Fruit fly (Drosophila melanogaster) whole organism, embryonic: ENCODE measurements around the gene CG14960.

Experiments used
- Ada2b ChIP-seq: fragments of 200-800 bp; sonication (Bioruptor generic); IDR thresholded peaks from 2 replicates; pipeline ENCODE4 v1.3.6; 2022; ENCODE audit warnings: missing biosample characterization, missing genetic modification characterization
- CG10366 ChIP-seq: fragments of 200-800 bp; sonication (Bioruptor generic); IDR thresholded peaks from 2 replicates; pipeline ENCODE4 v1.3.6; 2022; ENCODE audit warnings: missing biosample characterization, missing genetic modification characterization
- CG10959 ChIP-seq: fragments of 200-800 bp; sonication (Bioruptor generic); IDR thresholded peaks from 2 replicates; pipeline ENCODE4 v1.3.6; 2022; ENCODE audit warnings: missing biosample characterization, missing genetic modification characterization
- CG12744 ChIP-seq: fragments of 200-800 bp; sonication (Bioruptor generic); optimal IDR thresholded peaks from 2 replicates; lab custom pipeline; 2016; ENCODE audit warnings: missing biosample characterization, missing genetic modification characterization
- CG14014 ChIP-seq: fragments of 200-800 bp; sonication (Bioruptor generic); IDR thresholded peaks from 2 replicates; pipeline ENCODE4 v1.3.6; 2022; ENCODE audit warnings: missing biosample characterization, missing genetic modification characterization
- CG14441 ChIP-seq: fragments of 200-800 bp; sonication (Bioruptor generic); IDR thresholded peaks from 2 replicates; pipeline ENCODE4 v1.3.6; 2022; ENCODE audit warnings: missing biosample characterization, missing genetic modification characterization
- CG14710 ChIP-seq: fragments of 200-800 bp; sonication (Bioruptor generic); optimal IDR thresholded peaks from 3 replicates; lab custom pipeline; 2019; ENCODE audit warnings: missing biosample characterization, mild to moderate bottlenecking, missing genetic modification characterization, moderate library complexity
- CG15601 ChIP-seq: fragments of 200-800 bp; sonication (Bioruptor generic); optimal IDR thresholded peaks from 3 replicates; lab custom pipeline; 2019; ENCODE audit warnings: missing biosample characterization, mild to moderate bottlenecking, missing genetic modification characterization, moderate library complexity
- CG1603 ChIP-seq: fragments of 200-800 bp; sonication (Bioruptor generic); optimal IDR thresholded peaks from 2 replicates; lab custom pipeline; 2019; ENCODE audit warnings: missing biosample characterization, mild to moderate bottlenecking, missing genetic modification characterization, moderate library complexity
- CG16813 ChIP-seq: fragments of 200-800 bp; sonication (Bioruptor generic); IDR thresholded peaks from 3 replicates; pipeline ENCODE4 v1.3.6; 2022; ENCODE audit warnings: missing biosample characterization, missing genetic modification characterization; ENCODE audit not compliant: partially characterized antibody
- CG2116 ChIP-seq: fragments of 200-800 bp; sonication (Bioruptor generic); optimal IDR thresholded peaks from 3 replicates; lab custom pipeline; 2018; ENCODE audit warnings: missing biosample characterization, mild to moderate bottlenecking, missing genetic modification characterization
- CG30020 ChIP-seq: fragments of 200-800 bp; optimal IDR thresholded peaks from 2 replicates; lab custom pipeline; 2019; ENCODE audit warnings: missing biosample characterization, mild to moderate bottlenecking, missing genetic modification characterization, moderate library complexity
- CG31365 ChIP-seq: fragments of 200-800 bp; sonication (Bioruptor generic); optimal IDR thresholded peaks from 2 replicates; lab custom pipeline; 2018; ENCODE audit warnings: missing biosample characterization, mild to moderate bottlenecking, missing genetic modification characterization
- CG3995 ChIP-seq: fragments of 200-800 bp; sonication (Bioruptor generic); optimal IDR thresholded peaks from 3 replicates; lab custom pipeline; 2016; ENCODE audit warnings: missing biosample characterization, missing genetic modification characterization
- CG4854 ChIP-seq: fragments of 200-800 bp; sonication (Bioruptor generic); optimal IDR thresholded peaks from 2 replicates; lab custom pipeline; 2016; ENCODE audit warnings: missing biosample characterization, missing genetic modification characterization, inconsistent platforms
- CG5180 ChIP-seq: fragments of 200-800 bp; sonication (Bioruptor generic); optimal IDR thresholded peaks from 3 replicates; lab custom pipeline; 2017; ENCODE audit warnings: missing biosample characterization, missing genetic modification characterization, mild to moderate bottlenecking, moderate library complexity, missing genetic modification reagents
- CG6654 ChIP-seq: fragments of 200-800 bp; sonication (Bioruptor generic); optimal IDR thresholded peaks from 2 replicates; lab custom pipeline; 2017; ENCODE audit warnings: missing biosample characterization, mild to moderate bottlenecking, missing genetic modification characterization
- CG6765 ChIP-seq: fragments of 200-800 bp; sonication (Bioruptor generic); optimal IDR thresholded peaks from 3 replicates; lab custom pipeline; 2017; ENCODE audit warnings: missing biosample characterization, mild to moderate bottlenecking, missing genetic modification characterization
- CG7839 ChIP-seq: fragments of 200-800 bp; sonication (Bioruptor generic); optimal IDR thresholded peaks from 3 replicates; lab custom pipeline; 2018; ENCODE audit warnings: missing biosample characterization, mild to moderate bottlenecking, missing genetic modification characterization, moderate library complexity
- CG9215 ChIP-seq: fragments of 200-800 bp; sonication (Bioruptor generic); IDR thresholded peaks from 2 replicates; pipeline ENCODE4 v1.3.6; 2022; ENCODE audit warnings: missing biosample characterization, missing genetic modification characterization
- Dad ChIP-seq: fragments of 200-800 bp; sonication (Bioruptor generic); optimal IDR thresholded peaks from 3 replicates; lab custom pipeline; 2016; ENCODE audit warnings: missing biosample characterization, missing genetic modification characterization
- Elba2 ChIP-seq: fragments of 200-800 bp; sonication (Bioruptor generic); optimal IDR thresholded peaks from 3 replicates; lab custom pipeline; 2016; ENCODE audit warnings: missing biosample characterization, missing genetic modification characterization
- MESR4 ChIP-seq: fragments of 200-800 bp; sonication (Bioruptor generic); optimal IDR thresholded peaks from 2 replicates; lab custom pipeline; 2018; ENCODE audit warnings: missing biosample characterization, mild to moderate bottlenecking, missing genetic modification characterization, moderate library complexity
- Max ChIP-seq: fragments of 200-800 bp; sonication (Bioruptor generic); optimal IDR thresholded peaks from 2 replicates; lab custom pipeline; 2016; ENCODE audit warnings: missing biosample characterization, mild to moderate bottlenecking, missing genetic modification characterization
- Nf-YA ChIP-seq: fragments of 200-800 bp; sonication (Bioruptor generic); IDR thresholded peaks from 2 replicates; pipeline ENCODE4 v1.3.6; 2022; ENCODE audit warnings: missing biosample characterization, missing genetic modification characterization
- NfI ChIP-seq: fragments of 200-800 bp; sonication (Bioruptor generic); optimal IDR thresholded peaks from 3 replicates; lab custom pipeline; 2018; ENCODE audit warnings: missing biosample characterization, mild to moderate bottlenecking, missing genetic modification characterization, moderate library complexity
- Pdp1 ChIP-seq, 2 experiments: fragments of 200-800 bp; sonication (Bioruptor generic); optimal IDR thresholded peaks; 3 replicates each; lab custom pipeline; 2016; ENCODE audit warnings: missing biosample characterization in 2 of 2, missing genetic modification characterization in 2 of 2, mild to moderate bottlenecking in 1 of 2, moderate library complexity in 1 of 2
- Scr ChIP-seq: fragments of 200-800 bp; sonication (Bioruptor generic); IDR thresholded peaks from 2 replicates; pipeline ENCODE4 v1.3.6; 2022; ENCODE audit warnings: missing biosample characterization, missing genetic modification characterization; ENCODE audit not compliant: partially characterized antibody
- ab ChIP-seq: fragments of 200-800 bp; sonication (Bioruptor generic); optimal IDR thresholded peaks from 2 replicates; lab custom pipeline; 2016; ENCODE audit warnings: missing biosample characterization, missing genetic modification characterization
- ap ChIP-seq: fragments of 200-800 bp; sonication (Bioruptor generic); IDR thresholded peaks from 2 replicates; pipeline ENCODE4 v1.3.6; 2022; ENCODE audit warnings: missing biosample characterization, missing genetic modification characterization
- bcd ChIP-seq: fragments of 200-800 bp; sonication (Bioruptor generic); optimal IDR thresholded peaks from 2 replicates; lab custom pipeline; 2017; ENCODE audit warnings: missing biosample characterization, mild to moderate bottlenecking, missing genetic modification characterization
- btn ChIP-seq: fragments of 200-800 bp; sonication (Bioruptor generic); optimal IDR thresholded peaks from 2 replicates; lab custom pipeline; 2016; ENCODE audit warnings: missing biosample characterization, missing genetic modification characterization
- cad ChIP-seq: fragments of >200 bp; optimal IDR thresholded peaks from 2 replicates; lab custom pipeline; 2017; ENCODE audit warnings: missing biosample characterization, missing genetic modification characterization
- esg ChIP-seq: fragments of 200-800 bp; sonication (Bioruptor generic); conservative IDR thresholded peaks from 2 replicates; pipeline ENCODE4 v1.3.6; 2022; ENCODE audit warnings: missing biosample characterization, missing genetic modification characterization
- gem ChIP-seq: fragments of 200-800 bp; sonication (Bioruptor generic); optimal IDR thresholded peaks from 2 replicates; lab custom pipeline; 2019; ENCODE audit warnings: missing biosample characterization, mild to moderate bottlenecking, missing genetic modification characterization, moderate library complexity
- her ChIP-seq: fragments of 200-800 bp; sonication (Bioruptor generic); optimal IDR thresholded peaks from 2 replicates; lab custom pipeline; 2016; ENCODE audit warnings: missing biosample characterization, missing genetic modification characterization
- lilli ChIP-seq: fragments of 200-800 bp; sonication (Bioruptor generic); optimal IDR thresholded peaks from 3 replicates; lab custom pipeline; 2016; ENCODE audit warnings: missing biosample characterization, missing genetic modification characterization
- mirr ChIP-seq: fragments of 200-800 bp; sonication (Bioruptor generic); optimal IDR thresholded peaks from 3 replicates; lab custom pipeline; 2018; ENCODE audit warnings: missing biosample characterization, mild to moderate bottlenecking, missing genetic modification characterization
- nerfin-1 ChIP-seq: fragments of 200-800 bp; sonication (Bioruptor generic); optimal IDR thresholded peaks from 3 replicates; lab custom pipeline; 2019; ENCODE audit warnings: missing biosample characterization, mild to moderate bottlenecking, missing genetic modification characterization, moderate library complexity
- nmo ChIP-seq: fragments of 200-800 bp; sonication (Bioruptor generic); optimal IDR thresholded peaks from 2 replicates; lab custom pipeline; 2018; ENCODE audit warnings: missing biosample characterization, mild to moderate bottlenecking, missing genetic modification characterization, moderate library complexity
- run ChIP-seq: fragments of 200-800 bp; sonication (Bioruptor generic); optimal IDR thresholded peaks from 3 replicates; lab custom pipeline; 2018; ENCODE audit warnings: missing biosample characterization, mild to moderate bottlenecking, missing genetic modification characterization
- sc ChIP-seq, 3 experiments: fragments of >200 bp in 2 of 3; fragments of 200-800 bp in 1 of 3; sonication (Bioruptor generic) in 1 of 3; optimal IDR thresholded peaks; 2 replicates in 2 of 3; 3 replicates in 1 of 3; lab custom pipeline; 2017; ENCODE audit warnings: mild to moderate bottlenecking in 1 of 3, missing biosample characterization in 1 of 3, missing genetic modification characterization in 1 of 3, missing genetic modification reagents in 1 of 3
- sens ChIP-seq: fragments of 200-800 bp; sonication (Bioruptor generic); peaks from one replicate; lab custom pipeline; 2016; ENCODE audit warnings: missing biosample characterization, missing genetic modification characterization
- sim ChIP-seq: fragments of 200-800 bp; sonication (Bioruptor generic); IDR thresholded peaks from 2 replicates; pipeline ENCODE4 v1.3.6; 2022; ENCODE audit warnings: missing biosample characterization, missing genetic modification characterization
- sima ChIP-seq: fragments of 200-800 bp; sonication (Bioruptor generic); optimal IDR thresholded peaks from 2 replicates; lab custom pipeline; 2016; ENCODE audit warnings: missing biosample characterization, missing genetic modification characterization
- so ChIP-seq: fragments of 200-800 bp; sonication (Bioruptor generic); IDR thresholded peaks from 3 replicates; pipeline ENCODE4 v1.3.6; 2022; ENCODE audit warnings: missing biosample characterization, missing genetic modification characterization
- stwl ChIP-seq: fragments of 200-800 bp; sonication (Bioruptor generic); optimal IDR thresholded peaks from 3 replicates; lab custom pipeline; 2018; ENCODE audit warnings: missing biosample characterization, mild to moderate bottlenecking, missing genetic modification characterization, moderate library complexity
- tin ChIP-seq: fragments of 200-800 bp; sonication (Bioruptor generic); optimal IDR thresholded peaks from 3 replicates; lab custom pipeline; 2016; ENCODE audit warnings: missing biosample characterization, missing genetic modification characterization
- vfl ChIP-seq: fragments of 200-800 bp; sonication (Bioruptor generic); optimal IDR thresholded peaks from 2 replicates; lab custom pipeline; 2016; ENCODE audit warnings: missing biosample characterization, missing genetic modification characterization

CG14960 gene

dm6 chr3L:3222643-3223389 is 48.0 kb upstream of the CG14960 start, which contains the start of the genes RpL28 and eIF1 (continued):
- TF ChIP-seq NfI (GFP tag; lab: Kevin White, UChicago) (peak; percentile 98), MESR4 (GFP tag; lab: Kevin White, UChicago) (peak; percentile 98), Dad (GFP tag; lab: Kevin White, UChicago) (peak; percentile 88), CG10959 (peak; percentile 78), Max (GFP tag; lab: Kevin White, UChicago) (peak; percentile 94), her (GFP tag; lab: Kevin White, UChicago) (peak; percentile 85), sens (GFP tag; lab: Kevin White, UChicago) (peak; percentile 97), lilli (peak; percentile 91), CG4854 (peak; percentile 85), CG5180 (GFP tag; lab: Kevin White, UChicago) (peak; percentile 81), CG1603 (tag; lab: Kevin White, UChicago) (peak; percentile 91), vfl (peak; percentile 88), mirr (GFP tag; lab: Kevin White, UChicago) (peak; percentile 94), CG14710 (peak; percentile 95), esg (peak; percentile 66), sima (peak; percentile 46), stwl (peak; percentile 60), CG6765 (GFP tag; lab: Kevin White, UChicago) (peak; percentile 95), sc (optimal IDR thresholded peaks at IDR 0.05; lab: Kevin White, UChicago) (no peak), sc (GFP tag; optimal IDR thresholded peaks at IDR 0.05; lab: Kevin White, UChicago) (peak; percentile 92), CG2116 (GFP tag; lab: Kevin White, UChicago) (peak; percentile 100), btn (GFP tag; lab: Kevin White, UChicago) (peak; percentile 79), Elba2 (GFP tag; lab: Kevin White, UChicago) (peak; percentile 62), nerfin-1 (tag; lab: Kevin White, UChicago) (peak; percentile 85), Nf-YA (peak; percentile 74), gem (tag; lab: Kevin White, UChicago) (no peak), sim (GFP tag; lab: Robert Waterston, UW) (peak; percentile 85), Pdp1 (GFP tag; optimal IDR thresholded peaks at IDR 0.05; lab: Kevin White, UChicago) (peak; percentile 78 to 88), CG3995 (GFP tag; lab: Kevin White, UChicago) (peak; percentile 87), bcd (GFP tag; lab: Kevin White, UChicago) (peak; percentile 97), CG10366 (GFP tag; lab: Robert Waterston, UW) (peak; percentile 87), ap (GFP tag; lab: Robert Waterston, UW) (peak; percentile 84), CG14441 (GFP tag; lab: Robert Waterston, UW) (peak; percentile 87), CG15601 (tag; lab: Kevin White, UChicago) (peak; percentile 84), CG12744 (GFP tag; lab: Kevin White, UChicago) (peak; percentile 81), ab (peak; percentile 69), CG16813 (GFP tag; lab: Robert Waterston, UW) (peak; percentile 85), cad (no peak), so (GFP tag; lab: Robert Waterston, UW) (peak; percentile 78), CG9215 (GFP tag; lab: Robert Waterston, UW) (peak; percentile 83), CG31365 (tag; lab: Kevin White, UChicago) (peak; percentile 83), CG6654 (peak; percentile 84), CG7839 (peak; percentile 84), nmo (GFP tag; lab: Kevin White, UChicago) (peak; percentile 90), Ada2b (GFP tag; lab: Robert Waterston, UW) (peak; percentile 59), CG14014 (GFP tag; lab: Robert Waterston, UW) (peak; percentile 73), CG30020 (tag; lab: Kevin White, UChicago) (peak; percentile 85), Scr (GFP tag; lab: Robert Waterston, UW) (peak; percentile 88), run (tag; lab: Kevin White, UChicago) (peak; percentile 54), tin (peak; percentile 91)
